Worm (Caenorhabditis elegans): ENCODE data around the gene H08J19.1.

Gene H08J19.1

DNA sequence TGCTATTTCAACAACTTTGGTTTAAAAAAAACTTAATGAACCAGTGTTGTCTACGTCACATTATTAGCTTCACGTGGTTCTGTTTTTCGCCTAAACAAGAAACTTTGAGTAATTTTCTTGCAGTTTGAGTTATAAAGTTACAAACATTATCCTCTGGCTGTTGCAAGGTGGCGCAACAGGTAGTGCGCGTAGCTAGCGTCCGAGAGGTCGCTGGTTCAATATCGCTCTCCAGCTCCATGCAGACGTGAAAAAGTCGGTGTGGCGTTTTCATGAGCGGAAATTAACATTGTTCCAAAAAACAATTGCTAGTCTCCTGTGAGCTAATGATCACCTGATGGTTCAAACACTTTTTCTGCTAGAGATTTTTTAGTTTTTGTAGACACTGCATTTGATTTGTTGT lies 23.5 kb upstream of the H08J19.1 start (continued):
- peak; percentile 32 for TF ChIP-seq nhr-20 (tag; optimal IDR thresholded peaks at IDR 0.05)
- no peak for TF ChIP-seq nhr-84 (tag; optimal IDR thresholded peaks at IDR 0.05)
- peak; percentile 62 for TF ChIP-seq fkh-8 (tag; optimal IDR thresholded peaks at IDR 0.05)
- peak; percentile 37 for TF ChIP-seq elt-2 (tag; optimal IDR thresholded peaks at IDR 0.05)
- peak; percentile 36 for TF ChIP-seq rnt-1 (tag; optimal IDR thresholded peaks at IDR 0.05)
- peak; percentile 34 for TF ChIP-seq lin-14 (GFP tag; optimal IDR thresholded peaks at IDR 0.05)
- peak; percentile 50 for TF ChIP-seq snu-23 (GFP tag; optimal IDR thresholded peaks at IDR 0.05)
- peak; percentile 37 for TF ChIP-seq mep-1 (tag; optimal IDR thresholded peaks at IDR 0.05)
- TF ChIP-seq hlh-4 (tag; optimal IDR thresholded peaks at IDR 0.05) = no peak
- TF ChIP-seq ceh-88 (GFP tag; IDR thresholded peaks at IDR 0.05) = no peak
- peak; percentile 61 for TF ChIP-seq nhr-71 (tag; optimal IDR thresholded peaks at IDR 0.05)
- TF ChIP-seq nhr-237 (tag; optimal IDR thresholded peaks at IDR 0.05) = no peak
- no peak for TF ChIP-seq ceh-8 (GFP tag; optimal IDR thresholded peaks at IDR 0.05)

ce11 chrX:15620200-15620599 lies 22.5 kb upstream of the H08J19.1 start, which contains the start of gene K09E9.1:
Gene K09E9.1, plus strand, starts transcription at chrX:15620500.
- TF ChIP-seq fos-1 (tag; optimal IDR thresholded peaks at IDR 0.05) (no peak), nhr-90 (tag; optimal IDR thresholded peaks at IDR 0.05; ENCODE audit: poor library complexity) (no peak), lsy-2 (tag; optimal IDR thresholded peaks at IDR 0.05) (no peak), xbp-1 (tag; optimal IDR thresholded peaks at IDR 0.05) (no peak), nhr-237 (tag; optimal IDR thresholded peaks at IDR 0.05) (no peak), nhr-47 (tag; optimal IDR thresholded peaks at IDR 0.05) (no peak), zag-1 (tag; optimal IDR thresholded peaks at IDR 0.05) (no peak), egl-13 (tag; optimal IDR thresholded peaks at IDR 0.05) (no peak), mab-9 (GFP tag; IDR thresholded peaks at IDR 0.05) (no peak), snpc-4 (tag; optimal IDR thresholded peaks at IDR 0.05) (no peak), nhr-19 (GFP tag; conservative IDR thresholded peaks at IDR 0.05) (no peak), isw-1 (GFP tag; IDR thresholded peaks at IDR 0.05) (no peak), nhr-85 (tag) (no peak), nhr-11 (tag; optimal IDR thresholded peaks at IDR 0.05) (no peak), ztf-11 (tag; optimal IDR thresholded peaks at IDR 0.05) (no peak), pax-3 (tag; optimal IDR thresholded peaks at IDR 0.05) (no peak)

DNA sequence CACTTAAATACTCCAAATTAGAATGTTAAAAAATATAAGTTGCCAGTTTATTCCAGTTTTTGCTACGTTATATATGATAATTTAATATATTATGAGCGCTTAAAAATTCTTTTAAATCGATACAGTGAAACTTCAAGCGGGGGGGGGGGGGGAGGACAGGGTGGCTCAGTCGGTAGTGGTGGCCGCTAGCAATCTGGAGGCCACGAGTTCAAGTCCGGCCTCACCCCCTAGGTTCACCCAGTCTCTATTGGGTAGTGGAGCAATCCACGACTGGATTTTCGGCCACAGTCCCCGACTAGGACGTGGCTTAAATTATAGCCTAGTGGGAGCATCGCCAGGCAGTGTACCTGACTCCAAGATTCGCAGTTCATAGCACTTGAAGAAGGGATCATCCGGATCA lies 21.7 kb upstream of the H08J19.1 start:
- no peak for TF ChIP-seq irx-1 (tag; optimal IDR thresholded peaks at IDR 0.05)
- TF ChIP-seq nhr-28 (tag; optimal IDR thresholded peaks at IDR 0.05) = no peak
- TF ChIP-seq nhr-12 (tag; optimal IDR thresholded peaks at IDR 0.05) = no peak
- no peak for TF ChIP-seq lir-3 (tag; optimal IDR thresholded peaks at IDR 0.05; ENCODE audit: poor library complexity)
- TF ChIP-seq aly-2 (tag; optimal IDR thresholded peaks at IDR 0.05) = no peak
- no peak for TF ChIP-seq hlh-17 (GFP tag; optimal IDR thresholded peaks at IDR 0.05; ENCODE audit: borderline replicate concordance)
- no peak for TF ChIP-seq lin-15B (tag; optimal IDR thresholded peaks at IDR 0.05)
- TF ChIP-seq lin-13 (GFP tag; optimal IDR thresholded peaks at IDR 0.05) = no peak
- no peak for TF ChIP-seq efl-1 (optimal IDR thresholded peaks at IDR 0.05)
- no peak for TF ChIP-seq efl-1 (GFP tag; optimal IDR thresholded peaks at IDR 0.05 in 1 of 2)
- TF ChIP-seq ama-1 (optimal IDR thresholded peaks at IDR 0.05) = no peak
- no peak for TF ChIP-seq hpl-2 (GFP tag; optimal IDR thresholded peaks at IDR 0.05)
- TF ChIP-seq mab-9 (GFP tag; IDR thresholded peaks at IDR 0.05) = no peak
- no peak for TF ChIP-seq unc-62 (GFP tag; optimal IDR thresholded peaks at IDR 0.05)
- TF ChIP-seq jun-1 (tag; optimal IDR thresholded peaks at IDR 0.05) = no peak
- TF ChIP-seq mep-1 (tag; optimal IDR thresholded peaks at IDR 0.05) = no peak
- TF ChIP-seq C34B4.2 (tag; optimal IDR thresholded peaks at IDR 0.05) = no peak
- no peak for TF ChIP-seq alr-1 (tag; optimal IDR thresholded peaks at IDR 0.05; ENCODE audit: borderline replicate concordance)
- TF ChIP-seq lin-39 (tag; optimal IDR thresholded peaks at IDR 0.05) = no peak
